Fruit fly (Drosophila melanogaster) whole organism, prepupa: ENCODE data around the gene sens.

ENCODE experiments used
- Blimp-1 ChIP-seq: fragments of 200-800 bp; sonication (Bioruptor generic); optimal IDR thresholded peaks from 3 replicates; lab custom pipeline; 2017; ENCODE audit warnings: missing biosample characterization, missing genetic modification characterization, mild to moderate bottlenecking, moderate library complexity, missing genetic modification reagents
- CG10631 ChIP-seq: fragments of 200-800 bp; sonication (Bioruptor generic); optimal IDR thresholded peaks from 2 replicates; lab custom pipeline; 2016; ENCODE audit warnings: missing biosample characterization, missing genetic modification characterization
- CG10669 ChIP-seq: fragments of 200-800 bp; sonication (Bioruptor generic); optimal IDR thresholded peaks from 3 replicates; lab custom pipeline; 2018; ENCODE audit warnings: missing biosample characterization, mild to moderate bottlenecking, missing genetic modification characterization, moderate library complexity
- CG11294 ChIP-seq: fragments of 200-800 bp; sonication (Bioruptor generic); IDR thresholded peaks from 2 replicates; pipeline ENCODE4 v1.3.6; 2022; ENCODE audit warnings: missing biosample characterization, missing genetic modification characterization
- CG11902 ChIP-seq: fragments of 200-800 bp; sonication (Bioruptor generic); optimal IDR thresholded peaks from 3 replicates; lab custom pipeline; 2016; ENCODE audit warnings: missing biosample characterization, missing genetic modification characterization
- CG1621 ChIP-seq: fragments of 200-800 bp; sonication (Bioruptor generic); optimal IDR thresholded peaks from 3 replicates; lab custom pipeline; 2018; ENCODE audit warnings: missing biosample characterization, mild to moderate bottlenecking, missing genetic modification characterization
- CG16779 ChIP-seq: fragments of 200-800 bp; sonication (Bioruptor generic); optimal IDR thresholded peaks from 3 replicates; lab custom pipeline; 2017; ENCODE audit warnings: missing biosample characterization, mild to moderate bottlenecking, missing genetic modification characterization
- CG3032 ChIP-seq: fragments of 200-800 bp; optimal IDR thresholded peaks from 2 replicates; lab custom pipeline; 2019; ENCODE audit warnings: missing biosample characterization, mild to moderate bottlenecking, missing genetic modification characterization, moderate library complexity
- CG31627 ChIP-seq: fragments of 200-800 bp; sonication (Bioruptor generic); optimal IDR thresholded peaks from 3 replicates; lab custom pipeline; 2016; ENCODE audit warnings: missing biosample characterization, missing genetic modification characterization
- CG34406 ChIP-seq: fragments of 200-800 bp; sonication (Bioruptor generic); optimal IDR thresholded peaks from 3 replicates; lab custom pipeline; 2016; ENCODE audit warnings: missing biosample characterization, missing genetic modification characterization
- CG3919 ChIP-seq: fragments of 200-800 bp; sonication (Bioruptor generic); optimal IDR thresholded peaks from 3 replicates; lab custom pipeline; 2016; ENCODE audit warnings: missing biosample characterization, missing genetic modification characterization
- CG4318 ChIP-seq: fragments of 200-800 bp; sonication (Bioruptor generic); optimal IDR thresholded peaks from 3 replicates; lab custom pipeline; 2017; ENCODE audit warnings: missing biosample characterization, mild to moderate bottlenecking, missing genetic modification characterization
- CG6854 ChIP-seq: fragments of 200-800 bp; sonication (Bioruptor generic); optimal IDR thresholded peaks from 2 replicates; lab custom pipeline; 2017; ENCODE audit warnings: missing biosample characterization, mild to moderate bottlenecking, missing genetic modification characterization
- CG8319 ChIP-seq: fragments of 200-800 bp; sonication (Bioruptor generic); optimal IDR thresholded peaks from 3 replicates; lab custom pipeline; 2016; ENCODE audit warnings: missing biosample characterization, missing genetic modification characterization
- CG9139 ChIP-seq: fragments of 200-800 bp; sonication (Bioruptor generic); optimal IDR thresholded peaks from 3 replicates; lab custom pipeline; 2017; ENCODE audit warnings: missing biosample characterization, mild to moderate bottlenecking, missing genetic modification characterization
- Eip78C ChIP-seq: fragments of 200-800 bp; sonication (Bioruptor generic); peaks from one replicate; lab custom pipeline; 2016; ENCODE audit warnings: missing biosample characterization, missing genetic modification characterization
- Eip93F ChIP-seq: fragments of 200-800 bp; sonication (Bioruptor generic); optimal IDR thresholded peaks from 2 replicates; lab custom pipeline; 2016; ENCODE audit warnings: missing biosample characterization, mild to moderate bottlenecking, missing genetic modification characterization
- Gug ChIP-seq: fragments of 200-800 bp; sonication (Bioruptor generic); IDR thresholded peaks from 2 replicates; pipeline ENCODE4 v1.3.6; 2022; ENCODE audit warnings: missing biosample characterization, missing genetic modification characterization
- Hr39 ChIP-seq: fragments of 200-800 bp; sonication (Bioruptor generic); optimal IDR thresholded peaks from 2 replicates; lab custom pipeline; 2016; ENCODE audit warnings: missing biosample characterization, missing genetic modification characterization
- Hr4 ChIP-seq: fragments of 200-800 bp; sonication (Bioruptor generic); optimal IDR thresholded peaks from 3 replicates; lab custom pipeline; 2016; ENCODE audit warnings: missing biosample characterization, missing genetic modification characterization
- Met ChIP-seq: fragments of 200-800 bp; sonication (Bioruptor generic); optimal IDR thresholded peaks from 3 replicates; lab custom pipeline; 2016; ENCODE audit warnings: missing biosample characterization, missing genetic modification characterization
- Sox14 ChIP-seq: fragments of 200-800 bp; sonication (Bioruptor generic); optimal IDR thresholded peaks from 3 replicates; lab custom pipeline; 2016; ENCODE audit warnings: missing biosample characterization, missing genetic modification characterization
- Sox15 ChIP-seq: fragments of 200-800 bp; sonication (Bioruptor generic); optimal IDR thresholded peaks from 3 replicates; lab custom pipeline; 2016; ENCODE audit warnings: missing biosample characterization, missing genetic modification characterization
- acj6 ChIP-seq: fragments of 200-800 bp; sonication (Bioruptor generic); optimal IDR thresholded peaks from 3 replicates; lab custom pipeline; 2016; ENCODE audit warnings: missing biosample characterization, missing genetic modification characterization
- cyc ChIP-seq: fragments of 200-800 bp; sonication (Bioruptor generic); optimal IDR thresholded peaks from 3 replicates; lab custom pipeline; 2016; ENCODE audit warnings: missing biosample characterization, missing genetic modification characterization
- dac ChIP-seq: fragments of 200-800 bp; sonication (Bioruptor generic); optimal IDR thresholded peaks from 2 replicates; lab custom pipeline; 2017; ENCODE audit warnings: missing biosample characterization, mild to moderate bottlenecking, missing genetic modification characterization
- dsx ChIP-seq: fragments of 200-800 bp; optimal IDR thresholded peaks from 3 replicates; lab custom pipeline; 2019; ENCODE audit warnings: missing biosample characterization, mild to moderate bottlenecking, missing genetic modification characterization, moderate library complexity; ENCODE audit not compliant: poor library complexity, severe bottlenecking
- esn ChIP-seq: fragments of 200-800 bp; sonication (Bioruptor generic); optimal IDR thresholded peaks from 2 replicates; lab custom pipeline; 2016; ENCODE audit warnings: missing biosample characterization, mild to moderate bottlenecking, missing genetic modification characterization, moderate library complexity
- fd59A ChIP-seq: fragments of 200-800 bp; sonication (Bioruptor generic); optimal IDR thresholded peaks from 2 replicates; lab custom pipeline; 2017; ENCODE audit warnings: missing biosample characterization, mild to moderate bottlenecking, missing genetic modification characterization, missing genetic modification reagents
- fd85E ChIP-seq: fragments of 200-800 bp; sonication (Bioruptor generic); optimal IDR thresholded peaks from 3 replicates; lab custom pipeline; 2016; ENCODE audit warnings: missing biosample characterization, missing genetic modification characterization
- net ChIP-seq: fragments of 200-800 bp; sonication (Bioruptor generic); optimal IDR thresholded peaks from 3 replicates; lab custom pipeline; 2016; ENCODE audit warnings: missing biosample characterization, missing genetic modification characterization
- pdm3 ChIP-seq: fragments of 200-800 bp; sonication (Bioruptor generic); optimal IDR thresholded peaks from 3 replicates; lab custom pipeline; 2016; ENCODE audit warnings: missing biosample characterization, missing genetic modification characterization
- spab ChIP-seq: fragments of 200-800 bp; sonication (Bioruptor generic); optimal IDR thresholded peaks from 2 replicates; lab custom pipeline; 2017; ENCODE audit warnings: missing biosample characterization, mild to moderate bottlenecking, missing genetic modification characterization, missing genetic modification reagents
- svp ChIP-seq: fragments of 200-800 bp; sonication (Bioruptor generic); peaks from one replicate; lab custom pipeline; 2016; ENCODE audit warnings: missing biosample characterization, missing genetic modification characterization
- topi ChIP-seq: fragments of 200-800 bp; sonication (Bioruptor generic); optimal IDR thresholded peaks from 3 replicates; lab custom pipeline; 2016; ENCODE audit warnings: missing biosample characterization, missing genetic modification characterization
- vri ChIP-seq: fragments of 200-800 bp; sonication (Bioruptor generic); optimal IDR thresholded peaks from 3 replicates; lab custom pipeline; 2016; ENCODE audit warnings: missing biosample characterization, mild to moderate bottlenecking, missing genetic modification characterization

sens gene

DNA sequence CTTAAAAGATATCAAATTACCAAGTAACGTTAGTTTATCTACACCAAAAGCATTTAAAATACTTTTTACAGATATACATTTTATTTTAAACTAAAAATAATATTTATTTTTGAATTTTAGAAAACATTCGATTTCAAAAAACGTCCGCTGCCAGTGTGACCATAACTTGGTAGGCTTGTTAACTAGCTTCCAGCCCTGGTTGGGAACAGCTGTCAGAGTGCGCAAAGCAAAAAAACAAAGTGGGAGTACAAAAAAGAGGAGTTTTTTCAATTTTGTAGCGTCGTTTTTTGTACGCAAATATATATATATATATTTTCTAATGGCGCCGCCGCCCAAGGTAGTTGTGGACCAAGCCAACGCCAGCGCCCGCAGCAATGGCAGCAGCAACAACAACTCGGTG, 41.5 kb upstream of the sens start, which contains the start of gene cmb (continued):
- peak; percentile 62 for TF ChIP-seq CG34406 (GFP tag; lab: Kevin White, UChicago)
- TF ChIP-seq CG11902 (GFP tag; lab: Kevin White, UChicago) = no peak
- peak; percentile 88 for TF ChIP-seq dsx (GFP tag; lab: Kevin White, UChicago)
- no peak for TF ChIP-seq fd85E (GFP tag; lab: Kevin White, UChicago)
- TF ChIP-seq CG10669 (GFP tag; lab: Kevin White, UChicago) = peak; percentile 81
- no peak for TF ChIP-seq Eip78C
- peak; percentile 68 for TF ChIP-seq pdm3
- TF ChIP-seq CG8319 (GFP tag; lab: Kevin White, UChicago) = no peak
- peak; percentile 64 for TF ChIP-seq CG3919 (GFP tag; lab: Kevin White, UChicago)
- peak; percentile 62 for TF ChIP-seq Sox14 (GFP tag; lab: Kevin White, UChicago)
- peak; percentile 94 for TF ChIP-seq dac
- TF ChIP-seq CG11294 (GFP tag; lab: Robert Waterston, UW) = peak; percentile 23; the same call in 1 of the 2 replicates
- TF ChIP-seq Eip93F (GFP tag; lab: Kevin White, UChicago) = peak; percentile 31
- peak; percentile 80 for TF ChIP-seq CG6854 (GFP tag; lab: Kevin White, UChicago)
- TF ChIP-seq vri (GFP tag; lab: Kevin White, UChicago) = peak; percentile 17
- peak; percentile 11 for TF ChIP-seq cyc (GFP tag; lab: Kevin White, UChicago)
- peak; percentile 88 for TF ChIP-seq spab

DNA sequence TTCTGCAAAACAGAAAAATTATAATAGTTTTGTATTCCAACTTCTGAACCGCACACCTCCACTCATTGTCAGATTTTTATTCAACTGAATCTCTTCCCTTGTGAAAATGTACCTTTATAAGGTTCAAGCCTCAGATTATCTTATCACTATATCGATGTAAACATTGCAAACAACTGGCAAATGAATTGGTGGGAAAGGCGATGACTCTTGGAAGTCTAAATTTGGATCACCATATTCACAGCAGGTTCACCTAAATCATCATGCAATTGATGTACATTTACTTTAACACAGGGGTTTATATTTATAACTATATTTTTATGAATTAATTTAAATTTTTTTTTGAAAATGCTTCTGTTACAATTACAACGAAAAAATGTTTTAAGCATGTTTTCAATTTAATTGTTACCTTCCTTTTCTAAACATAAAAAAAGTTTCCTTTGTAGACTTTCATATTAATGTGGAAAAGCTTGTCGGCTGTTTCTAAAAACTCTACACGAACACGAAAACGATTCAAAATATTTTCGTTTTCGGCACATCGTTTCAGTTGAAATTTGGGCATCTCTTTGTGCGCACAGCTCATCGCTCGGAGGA, 39.5 kb upstream of the sens start, which contains the start of the genes CG10140 and CG14109:
TSS of gene CG10140 (minus strand) at position 101 of the 591 bp plus-strand sequence.
TSS of gene CG14109 (plus strand) at position 541 of the 591 bp plus-strand sequence.
- no peak for TF ChIP-seq esn (GFP tag; lab: Kevin White, UChicago)
- no peak for TF ChIP-seq acj6
- TF ChIP-seq CG4318 = no peak
- TF ChIP-seq Met (GFP tag; lab: Kevin White, UChicago) = no peak
- no peak for TF ChIP-seq fd59A (GFP tag; lab: Kevin White, UChicago)
- TF ChIP-seq CG16779 (tag; lab: Kevin White, UChicago) = no peak
- TF ChIP-seq topi = no peak
- TF ChIP-seq fd85E (GFP tag; lab: Kevin White, UChicago) = no peak
- TF ChIP-seq CG3032 (tag; lab: Kevin White, UChicago) = no peak
- no peak for TF ChIP-seq spab

DNA sequence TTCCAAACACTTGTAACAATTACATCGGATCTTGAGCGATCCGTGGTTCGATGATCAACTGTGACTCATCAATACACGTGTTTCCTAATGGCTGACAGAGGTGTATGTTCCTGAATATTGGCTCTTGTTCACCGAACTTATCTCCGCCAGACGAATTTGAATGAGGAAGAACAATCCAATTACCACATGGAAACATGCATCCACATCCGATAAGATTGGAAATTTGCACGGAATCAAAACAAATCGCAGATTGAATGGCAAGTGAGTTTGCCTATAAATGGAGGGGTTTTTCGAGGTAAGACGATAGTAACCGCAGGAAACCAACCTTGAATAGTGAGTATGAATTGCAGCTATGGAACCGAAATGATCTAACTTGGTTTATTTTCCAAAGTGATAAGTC, 36.7 kb upstream of the sens start, which contains the start of gene CG10725:
TSS of gene CG10725 (plus strand) at position 301 of the 400 bp plus-strand sequence.
- TF ChIP-seq Hr4 (no peak), svp (GFP tag; lab: Kevin White, UChicago) (no peak), CG3919 (GFP tag; lab: Kevin White, UChicago) (no peak), CG3032 (tag; lab: Kevin White, UChicago) (no peak), Hr39 (GFP tag; lab: Kevin White, UChicago) (no peak), topi (no peak), CG10631 (GFP tag; lab: Kevin White, UChicago) (no peak), CG34406 (GFP tag; lab: Kevin White, UChicago) (no peak), CG11902 (GFP tag; lab: Kevin White, UChicago) (no peak), dsx (GFP tag; lab: Kevin White, UChicago) (no peak), net (no peak), CG10669 (GFP tag; lab: Kevin White, UChicago) (no peak), CG9139 (GFP tag; lab: Kevin White, UChicago) (no peak)

- TF ChIP-seq CG9139 (GFP tag; lab: Kevin White, UChicago) = no peak
- TF ChIP-seq Blimp-1 (GFP tag; lab: Kevin White, UChicago) = no peak
- no peak for TF ChIP-seq CG3032 (tag; lab: Kevin White, UChicago)
- TF ChIP-seq CG31627 (GFP tag; lab: Kevin White, UChicago) = no peak
- TF ChIP-seq Gug (GFP tag; lab: Robert Waterston, UW) = no peak
- no peak for TF ChIP-seq CG6854 (GFP tag; lab: Kevin White, UChicago)
- TF ChIP-seq vri (GFP tag; lab: Kevin White, UChicago) = no peak
- TF ChIP-seq CG11902 (GFP tag; lab: Kevin White, UChicago) = no peak
- no peak for TF ChIP-seq topi
- TF ChIP-seq CG1621 (tag; lab: Kevin White, UChicago) = no peak
- no peak for TF ChIP-seq Eip93F (GFP tag; lab: Kevin White, UChicago)
- TF ChIP-seq Sox15 (GFP tag; lab: Kevin White, UChicago) = no peak
Observed at dm6 chr3L:13437036-13437435, 36.1 kb upstream of the sens start, which contains the start of gene CG10154. CG10154 (minus strand) TSS chr3L:13437136.
